Fruit fly (Drosophila melanogaster) whole organism, embryonic: ENCODE measurements around the gene CG34268.

Experiments
- CG11247 ChIP-seq: fragments of 200-800 bp; sonication (Bioruptor generic); IDR thresholded peaks from 2 replicates; pipeline ENCODE4 v1.3.6; 2022; ENCODE audit warnings: missing biosample characterization, missing genetic modification characterization
- CG14710 ChIP-seq: fragments of 200-800 bp; sonication (Bioruptor generic); optimal IDR thresholded peaks from 3 replicates; lab custom pipeline; 2019; ENCODE audit warnings: missing biosample characterization, mild to moderate bottlenecking, missing genetic modification characterization, moderate library complexity
- CG2875 ChIP-seq: fragments of 200-800 bp; sonication (Bioruptor generic); optimal IDR thresholded peaks from 2 replicates; lab custom pipeline; 2017; ENCODE audit warnings: missing biosample characterization, mild to moderate bottlenecking, missing genetic modification characterization, missing genetic modification reagents
- Gug ChIP-seq: fragments of 200-800 bp; sonication (Bioruptor generic); IDR thresholded peaks from 4 replicates; pipeline ENCODE4 v1.3.6; 2022; ENCODE audit warnings: missing biosample characterization, missing genetic modification characterization
- dan ChIP-seq: fragments of 200-800 bp; sonication (Bioruptor generic); IDR thresholded peaks from 2 replicates; pipeline ENCODE4 v1.3.6; 2022; ENCODE audit warnings: missing biosample characterization, missing genetic modification characterization
- gsb ChIP-seq: fragments of 200-800 bp; sonication (Bioruptor generic); IDR thresholded peaks from 2 replicates; pipeline ENCODE4 v1.3.6; 2022; ENCODE audit warnings: missing biosample characterization, missing genetic modification characterization
- lola ChIP-seq, 3 experiments: fragments of >200 bp in 2 of 3; fragments of 200-800 bp in 1 of 3; sonication (Bioruptor generic) in 1 of 3; optimal IDR thresholded peaks; 2 replicates each; lab custom pipeline; 2017 to 2019; ENCODE audit warnings: missing biosample characterization in 3 of 3, missing genetic modification characterization in 3 of 3, mild to moderate bottlenecking in 1 of 3, moderate library complexity in 1 of 3
- tap ChIP-seq: fragments of 200-800 bp; optimal IDR thresholded peaks from 3 replicates; lab custom pipeline; 2019; ENCODE audit warnings: missing biosample characterization, mild to moderate bottlenecking, missing genetic modification characterization, moderate library complexity

DNA sequence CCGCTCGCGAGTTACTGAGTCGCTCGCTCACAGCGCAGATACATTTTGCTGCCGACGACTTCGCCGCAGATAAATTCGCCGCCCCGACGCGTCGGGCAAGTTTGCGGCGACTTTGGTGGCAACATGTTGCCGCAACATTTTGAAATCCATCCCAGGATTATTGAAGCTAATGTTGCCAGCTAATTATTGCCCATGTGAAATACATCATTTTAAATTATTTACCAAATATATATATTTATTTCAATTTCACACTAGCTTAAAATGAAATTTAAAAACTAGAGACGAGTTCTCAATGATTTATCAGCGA is 10.0 kb upstream of the CG34268 start:
- TF ChIP-seq CG14710 (tag; lab: Kevin White, UChicago), result no peak
- no peak for TF ChIP-seq Gug
- no peak for TF ChIP-seq tap (tag; lab: Kevin White, UChicago)
- TF ChIP-seq gsb (GFP tag; lab: Robert Waterston, UW), result no peak
- no peak for TF ChIP-seq dan
- no peak for TF ChIP-seq lola (GFP tag; optimal IDR thresholded peaks at IDR 0.05; lab: Kevin White, UChicago)
- no peak for TF ChIP-seq CG11247 (GFP tag; lab: Robert Waterston, UW)
- TF ChIP-seq CG2875 (GFP tag; lab: Kevin White, UChicago), result no peak
